Fruit fly (Drosophila melanogaster) Kc167 (cell line): Measurements from ENCODE around the gene CG33687.

Experiments
- Myc ChIP-seq: fragments of >200 bp; optimal IDR thresholded peaks from 2 replicates; lab custom pipeline; 2017; ENCODE audit warnings: missing external identifiers
- psq ChIP-seq: fragments of >200 bp; optimal IDR thresholded peaks from 2 replicates; lab custom pipeline; 2017; ENCODE audit warnings: missing external identifiers
- ttk ChIP-seq: sonication (Bioruptor generic); optimal IDR thresholded peaks from 2 replicates; lab custom pipeline; 2017; ENCODE audit warnings: missing external identifiers

DNA sequence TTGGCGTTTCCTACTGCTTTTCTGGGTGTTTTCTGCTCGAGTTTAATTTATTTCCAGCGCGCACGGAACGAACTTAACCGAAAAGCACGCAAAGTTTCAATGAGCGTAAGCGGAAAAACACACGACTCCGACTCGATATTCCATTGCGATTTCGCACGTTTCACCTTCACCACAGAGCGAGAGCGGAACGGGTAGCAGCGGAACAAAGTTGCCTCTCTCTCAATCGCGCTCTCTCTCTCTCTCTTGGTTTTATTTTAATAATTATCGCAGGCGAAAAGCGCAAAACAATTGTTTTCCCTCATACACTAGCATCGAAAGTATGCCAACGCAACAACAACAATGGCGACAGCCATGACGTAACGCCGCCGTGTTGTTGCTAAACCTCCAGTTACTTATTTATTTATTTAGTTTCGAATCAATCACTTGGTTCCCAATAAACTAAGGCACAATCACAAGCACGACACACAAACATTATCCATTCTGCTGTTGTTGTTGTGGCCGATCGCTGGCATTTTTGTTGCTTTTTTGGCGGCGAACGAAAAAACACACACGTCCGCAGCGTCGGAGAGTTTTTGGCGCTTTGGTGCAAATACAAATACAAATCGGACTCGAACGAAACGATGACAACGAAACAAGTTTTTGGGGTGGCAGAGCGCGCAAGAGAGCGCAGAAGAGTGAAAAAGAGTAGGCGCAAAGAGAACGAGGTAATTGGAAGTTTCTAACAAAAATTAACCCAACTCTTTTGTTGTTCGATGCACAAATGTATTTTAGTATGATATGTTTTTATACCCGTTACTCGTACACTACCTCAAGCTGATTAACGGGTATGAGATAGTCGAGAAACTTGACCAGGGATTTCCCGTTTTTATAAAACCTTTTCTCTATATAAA, 33.3 kb upstream of the CG33687 start, which contains the start of gene CG5151:
- no peak for TF ChIP-seq ttk
- TF ChIP-seq Myc (lab: Kevin White, UChicago): no peak
- TF ChIP-seq psq (lab: Kevin White, UChicago): no peak
